Worm (Caenorhabditis elegans) whole organism, L1 larva: ENCODE results near the gene mrps-33.

Source experiments
- C04F5.9 ChIP-seq: sonication (generic microtip); optimal IDR thresholded peaks from 2 replicates; lab custom pipeline; 2016; ENCODE audit warnings: missing genetic modification characterization, missing compliant biosample characterization
- alr-1 ChIP-seq: fragments of 200-800 bp; sonication (Bioruptor generic); optimal IDR thresholded peaks from 2 replicates; lab custom pipeline; 2018; ENCODE audit warnings: borderline replicate concordance, mild to moderate bottlenecking, missing genetic modification characterization, missing compliant biosample characterization
- ceh-82 ChIP-seq, 3 experiments: fragments of 150-350 bp in 1 of 3; sonication (generic microtip) in 2 of 3; optimal IDR thresholded peaks; 2 replicates each; lab custom pipeline; 2014 to 2017; ENCODE audit warnings: missing biosample characterization in 3 of 3, missing genetic modification characterization in 3 of 3
- ces-1 ChIP-seq: fragments of 150-350 bp; optimal IDR thresholded peaks from 2 replicates; lab custom pipeline; 2014; ENCODE audit warnings: missing biosample characterization, missing genetic modification reagents, missing genetic modification characterization
- dpl-1 ChIP-seq, 3 experiments: fragments of 150-350 bp in 2 of 3; sonication (generic microtip) in 1 of 3; optimal IDR thresholded peaks; 2 replicates each; lab custom pipeline; 2014 to 2017; ENCODE audit warnings: missing biosample characterization in 3 of 3, missing genetic modification characterization in 3 of 3, missing genetic modification reagents in 3 of 3
- dsc-1 ChIP-seq: sonication (generic microtip); optimal IDR thresholded peaks from 2 replicates; lab custom pipeline; 2016; ENCODE audit warnings: mild to moderate bottlenecking, missing genetic modification characterization, missing compliant biosample characterization
- efl-1 ChIP-seq, 4 experiments: fragments of 150-350 bp; optimal IDR thresholded peaks in 3 of 4; peaks in 1 of 4; 1 replicate in 1 of 4; 2 replicates in 3 of 4; lab custom pipeline; 2014; ENCODE audit warnings: missing biosample characterization in 2 of 4, missing genetic modification characterization in 2 of 4, missing genetic modification reagents in 2 of 4
- elt-2 ChIP-seq: sonication (generic microtip); optimal IDR thresholded peaks from 2 replicates; lab custom pipeline; 2016; ENCODE audit warnings: missing genetic modification characterization, mild to moderate bottlenecking, inconsistent platforms, missing compliant biosample characterization, missing genetic modification reagents
- ets-5 ChIP-seq: fragments of 200-800 bp; sonication (Bioruptor generic); IDR thresholded peaks from 2 replicates; pipeline ENCODE4 v1.3.6; 2022; ENCODE audit warnings: missing genetic modification characterization, missing compliant biosample characterization
- fkh-10 ChIP-seq: sonication (generic microtip); optimal IDR thresholded peaks from 2 replicates; lab custom pipeline; 2017; ENCODE audit warnings: missing biosample characterization, missing genetic modification reagents, missing genetic modification characterization
- fkh-4 ChIP-seq: sonication (generic microtip); optimal IDR thresholded peaks from 2 replicates; lab custom pipeline; 2016; ENCODE audit warnings: missing compliant biosample characterization, missing genetic modification characterization, borderline replicate concordance
- fkh-8 ChIP-seq: sonication (generic microtip); optimal IDR thresholded peaks from 2 replicates; lab custom pipeline; 2016; ENCODE audit warnings: mild to moderate bottlenecking, missing genetic modification characterization, missing compliant biosample characterization
- grh-1 ChIP-seq: fragments of 200-800 bp; sonication (Bioruptor generic); IDR thresholded peaks from 2 replicates; pipeline ENCODE4 v1.3.6; 2022; ENCODE audit warnings: missing genetic modification reagents, missing genetic modification characterization, missing compliant biosample characterization
- hlh-4 ChIP-seq: sonication (generic microtip); optimal IDR thresholded peaks from 2 replicates; lab custom pipeline; 2016; ENCODE audit warnings: mild to moderate bottlenecking, missing genetic modification characterization, missing compliant biosample characterization
- hpl-2 ChIP-seq: fragments of 150-350 bp; optimal IDR thresholded peaks from 2 replicates; lab custom pipeline; 2014; ENCODE audit warnings: missing biosample characterization, missing genetic modification reagents, missing genetic modification characterization
- irx-1 ChIP-seq: sonication (generic microtip); optimal IDR thresholded peaks from 2 replicates; lab custom pipeline; 2016; ENCODE audit warnings: missing genetic modification characterization, missing compliant biosample characterization
- isw-1 ChIP-seq: fragments of 200-800 bp; sonication (Bioruptor generic); IDR thresholded peaks from 2 replicates; pipeline ENCODE4 v1.3.6; 2022; ENCODE audit warnings: missing genetic modification characterization, missing compliant biosample characterization
- lin-14 ChIP-seq: fragments of 200-800 bp; sonication (Bioruptor generic); optimal IDR thresholded peaks from 2 replicates; lab custom pipeline; 2018; ENCODE audit warnings: mild to moderate bottlenecking, missing genetic modification characterization, moderate library complexity, missing compliant biosample characterization
- lin-15B ChIP-seq: fragments of 150-350 bp; sonication (generic microtip); optimal IDR thresholded peaks from 3 replicates; lab custom pipeline; 2014; ENCODE audit warnings: missing biosample characterization, missing genetic modification characterization
- lin-35 ChIP-seq, 2 experiments: fragments of 150-350 bp; optimal IDR thresholded peaks; 2 replicates each; lab custom pipeline; 2014; ENCODE audit warnings: missing biosample characterization in 2 of 2, missing genetic modification characterization in 2 of 2, missing genetic modification reagents in 2 of 2
- lsy-2 ChIP-seq, 2 experiments: fragments of 150-350 bp; optimal IDR thresholded peaks; 2 replicates each; lab custom pipeline; 2014; ENCODE audit warnings: missing biosample characterization in 2 of 2, missing genetic modification characterization in 2 of 2
- mab-9 ChIP-seq: fragments of 200-800 bp; sonication (Bioruptor generic); IDR thresholded peaks from 2 replicates; pipeline ENCODE4 v1.3.6; 2022; ENCODE audit warnings: missing genetic modification reagents, missing genetic modification characterization, missing compliant biosample characterization
- mdl-1 ChIP-seq, 2 experiments: fragments of 150-350 bp; optimal IDR thresholded peaks; 2 replicates each; lab custom pipeline; 2014 to 2017; ENCODE audit warnings: missing biosample characterization in 2 of 2, missing genetic modification characterization in 2 of 2, inconsistent platforms in 1 of 2
- mep-1 ChIP-seq: fragments of 150-350 bp; optimal IDR thresholded peaks from 2 replicates; lab custom pipeline; 2014; ENCODE audit warnings: missing biosample characterization, missing genetic modification characterization
- nhr-12 ChIP-seq: sonication (generic microtip); optimal IDR thresholded peaks from 2 replicates; lab custom pipeline; 2017; ENCODE audit warnings: missing biosample characterization, missing genetic modification characterization
- nhr-19 ChIP-seq: fragments of 200-800 bp; sonication (Bioruptor generic); conservative IDR thresholded peaks from 2 replicates; pipeline ENCODE4 v1.3.6; 2022; ENCODE audit warnings: missing genetic modification characterization, missing compliant biosample characterization
- nhr-20 ChIP-seq: sonication (generic microtip); optimal IDR thresholded peaks from 2 replicates; lab custom pipeline; 2016; ENCODE audit warnings: mild to moderate bottlenecking, missing genetic modification characterization, missing compliant biosample characterization
- nhr-237 ChIP-seq: fragments of 150-350 bp; optimal IDR thresholded peaks from 2 replicates; lab custom pipeline; 2014; ENCODE audit warnings: missing biosample characterization, missing genetic modification characterization
- nhr-47 ChIP-seq: sonication (generic microtip); optimal IDR thresholded peaks from 2 replicates; lab custom pipeline; 2016; ENCODE audit warnings: mild to moderate bottlenecking, missing genetic modification characterization, moderate library complexity, missing compliant biosample characterization
- nhr-71 ChIP-seq: sonication (generic microtip); optimal IDR thresholded peaks from 2 replicates; lab custom pipeline; 2016; ENCODE audit warnings: mild to moderate bottlenecking, missing genetic modification characterization, moderate library complexity, missing compliant biosample characterization
- nhr-76 ChIP-seq: sonication (generic microtip); optimal IDR thresholded peaks from 2 replicates; lab custom pipeline; 2017; ENCODE audit warnings: missing biosample characterization, missing genetic modification characterization
- nhr-77 ChIP-seq: fragments of 150-350 bp; optimal IDR thresholded peaks from 2 replicates; lab custom pipeline; 2014; ENCODE audit warnings: missing biosample characterization, missing genetic modification characterization
- nhr-85 ChIP-seq: sonication (generic microtip); peaks from one replicate; lab custom pipeline; 2016; ENCODE audit warnings: missing genetic modification characterization, inconsistent platforms, missing compliant biosample characterization
- nhr-90 ChIP-seq: sonication (generic microtip); optimal IDR thresholded peaks from 2 replicates; lab custom pipeline; 2016; ENCODE audit warnings: mild to moderate bottlenecking, missing genetic modification characterization, missing compliant biosample characterization; ENCODE audit not compliant: poor library complexity
- pag-3 ChIP-seq: sonication (generic microtip); optimal IDR thresholded peaks from 2 replicates; lab custom pipeline; 2017; ENCODE audit warnings: missing genetic modification characterization, mild to moderate bottlenecking, missing compliant biosample characterization, antibody characterized with exemption, borderline replicate concordance; ENCODE audit not compliant: insufficient read depth
- rnt-1 ChIP-seq: sonication (generic microtip); optimal IDR thresholded peaks from 2 replicates; lab custom pipeline; 2016; ENCODE audit warnings: mild to moderate bottlenecking, missing genetic modification characterization, moderate library complexity, missing compliant biosample characterization
- skn-1 ChIP-seq: fragments of 150-350 bp; optimal IDR thresholded peaks from 2 replicates; lab custom pipeline; 2014; ENCODE audit warnings: missing biosample characterization, missing genetic modification characterization
- snu-23 ChIP-seq: sonication (generic microtip); optimal IDR thresholded peaks from 2 replicates; lab custom pipeline; 2016; ENCODE audit warnings: missing genetic modification characterization, missing compliant biosample characterization
- sox-4 ChIP-seq: sonication (generic microtip); optimal IDR thresholded peaks from 2 replicates; lab custom pipeline; 2016; ENCODE audit warnings: missing genetic modification characterization, missing compliant biosample characterization
- sup-37 ChIP-seq: fragments of 200-800 bp; sonication (Bioruptor generic); optimal IDR thresholded peaks from 2 replicates; lab custom pipeline; 2018; ENCODE audit warnings: mild to moderate bottlenecking, missing genetic modification characterization, missing compliant biosample characterization
- swsn-7 ChIP-seq: sonication (generic microtip); optimal IDR thresholded peaks from 2 replicates; lab custom pipeline; 2016; ENCODE audit warnings: missing genetic modification characterization, missing compliant biosample characterization
- tbx-2 ChIP-seq: sonication (generic microtip); optimal IDR thresholded peaks from 2 replicates; lab custom pipeline; 2016; ENCODE audit warnings: missing genetic modification characterization, missing compliant biosample characterization
- unc-130 ChIP-seq: fragments of 150-350 bp; optimal IDR thresholded peaks from 2 replicates; lab custom pipeline; 2017; ENCODE audit warnings: missing biosample characterization, missing genetic modification characterization, inconsistent platforms
- unc-62 ChIP-seq: fragments of 150-350 bp; optimal IDR thresholded peaks from 2 replicates; lab custom pipeline; 2014; ENCODE audit warnings: missing biosample characterization, missing genetic modification reagents, missing genetic modification characterization
- unc-86 ChIP-seq: sonication (generic microtip); optimal IDR thresholded peaks from 2 replicates; lab custom pipeline; 2016; ENCODE audit warnings: missing genetic modification characterization, missing compliant biosample characterization
- vab-15 ChIP-seq: sonication (generic microtip); optimal IDR thresholded peaks from 2 replicates; lab custom pipeline; 2017; ENCODE audit warnings: missing genotype, mild to moderate bottlenecking, missing genetic modification characterization, missing compliant biosample characterization
- xbp-1 ChIP-seq: sonication (generic microtip); optimal IDR thresholded peaks from 2 replicates; lab custom pipeline; 2016; ENCODE audit warnings: missing genetic modification characterization, missing compliant biosample characterization
- zag-1 ChIP-seq: fragments of 150-350 bp; optimal IDR thresholded peaks from 2 replicates; lab custom pipeline; 2014; ENCODE audit warnings: missing biosample characterization, missing genetic modification characterization
- zip-4 ChIP-seq: fragments of 200-800 bp; sonication (Bioruptor generic); optimal IDR thresholded peaks from 2 replicates; lab custom pipeline; 2018; ENCODE audit warnings: mild to moderate bottlenecking, missing genetic modification characterization, moderate library complexity, missing compliant biosample characterization

The mrps-33 gene

DNA sequence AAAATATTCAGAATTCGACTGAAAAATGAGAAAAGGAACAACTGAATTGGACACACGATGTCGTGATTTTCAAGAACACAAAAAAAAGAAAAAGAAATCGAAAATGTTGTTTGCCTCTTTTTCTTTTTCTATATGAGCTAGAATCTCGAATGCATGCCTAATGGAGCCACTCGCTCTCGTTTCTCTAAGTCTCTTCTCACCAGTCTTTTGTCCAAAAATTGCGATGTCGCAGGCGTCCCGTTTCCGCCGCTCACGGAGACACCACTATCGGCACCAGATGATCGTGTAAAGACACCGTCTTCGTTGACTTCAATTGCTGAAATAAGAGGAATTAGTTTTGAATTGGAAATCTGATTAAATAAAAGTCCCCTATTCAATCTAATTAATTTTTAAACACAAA, 18.8 kb upstream of the mrps-33 start:
- TF ChIP-seq nhr-76: no peak
- TF ChIP-seq dsc-1: no peak
- peak; percentile 56 for TF ChIP-seq nhr-71
- TF ChIP-seq efl-1 (optimal IDR thresholded peaks at IDR 0.05; lab: Kevin White, UChicago): peak; percentile 38 to 50
- TF ChIP-seq efl-1 (GFP tag; optimal IDR thresholded peaks at IDR 0.05 in 1 of 2; lab: Kevin White, UChicago): peak in 1 of 2 experiments; percentile 13
- TF ChIP-seq nhr-47 (tag; lab: Kevin White, UChicago): peak; percentile 54
- peak; percentile 31; the same call in 1 of the 2 replicates for TF ChIP-seq isw-1 (GFP tag; lab: Robert Waterston, UW)
- TF ChIP-seq alr-1 (tag; lab: Kevin White, UChicago): no peak
- no peak for TF ChIP-seq unc-62 (GFP tag; lab: Kevin White, UChicago)
- peak in 1 of 3 experiments; percentile 28 for TF ChIP-seq dpl-1 (GFP tag; optimal IDR thresholded peaks at IDR 0.05; lab: Kevin White, UChicago)
- TF ChIP-seq skn-1: peak; percentile 17
- peak; percentile 84 for TF ChIP-seq lin-14 (GFP tag; lab: Kevin White, UChicago)
- TF ChIP-seq nhr-19 (GFP tag; lab: Robert Waterston, UW): no peak
- peak; percentile 2 to 65 (median 26) for TF ChIP-seq ceh-82 (tag; optimal IDR thresholded peaks at IDR 0.05; lab: Kevin White, UChicago)
- TF ChIP-seq zag-1: no peak
- TF ChIP-seq elt-2 (tag; lab: Kevin White, UChicago): no peak
- no peak for TF ChIP-seq sup-37 (GFP tag; lab: Kevin White, UChicago)
- no peak for TF ChIP-seq vab-15
- peak; percentile 5 for TF ChIP-seq mep-1 (tag; lab: Kevin White, UChicago)
- no peak for TF ChIP-seq fkh-4 (tag; lab: Kevin White, UChicago)
- TF ChIP-seq fkh-10 (GFP tag; lab: Kevin White, UChicago): peak; percentile 40
- TF ChIP-seq xbp-1 (tag; lab: Kevin White, UChicago): peak; percentile 4
- no peak for TF ChIP-seq nhr-90
- TF ChIP-seq mab-9 (GFP tag; lab: Robert Waterston, UW): no peak
- no peak for TF ChIP-seq tbx-2 (tag; lab: Kevin White, UChicago)
- TF ChIP-seq nhr-237: no peak
- peak; percentile 34 for TF ChIP-seq rnt-1 (tag; lab: Kevin White, UChicago)
- peak; percentile 47 for TF ChIP-seq unc-86 (tag; lab: Kevin White, UChicago)
- TF ChIP-seq swsn-7 (tag; lab: Kevin White, UChicago): peak; percentile 42
- TF ChIP-seq snu-23 (GFP tag; lab: Kevin White, UChicago): peak; percentile 21
- TF ChIP-seq lsy-2 (tag; optimal IDR thresholded peaks at IDR 0.05; lab: Kevin White, UChicago): peak; percentile 4 to 50
- no peak for TF ChIP-seq ets-5
- peak; percentile 57 for TF ChIP-seq fkh-8 (tag; lab: Kevin White, UChicago)
- no peak for TF ChIP-seq ces-1 (GFP tag; lab: Kevin White, UChicago)
- no peak for TF ChIP-seq sox-4 (tag; lab: Kevin White, UChicago)
- TF ChIP-seq nhr-20 (tag; lab: Kevin White, UChicago): no peak
- no peak for TF ChIP-seq unc-130 (tag; lab: Kevin White, UChicago)
- no peak for TF ChIP-seq hlh-4 (tag; lab: Kevin White, UChicago)
- no peak for TF ChIP-seq hpl-2 (GFP tag; lab: Kevin White, UChicago)
- peak in 1 of 2 experiments; percentile 43 for TF ChIP-seq lin-35 (GFP tag; optimal IDR thresholded peaks at IDR 0.05; lab: Kevin White, UChicago)
- TF ChIP-seq irx-1: peak; percentile 43

DNA sequence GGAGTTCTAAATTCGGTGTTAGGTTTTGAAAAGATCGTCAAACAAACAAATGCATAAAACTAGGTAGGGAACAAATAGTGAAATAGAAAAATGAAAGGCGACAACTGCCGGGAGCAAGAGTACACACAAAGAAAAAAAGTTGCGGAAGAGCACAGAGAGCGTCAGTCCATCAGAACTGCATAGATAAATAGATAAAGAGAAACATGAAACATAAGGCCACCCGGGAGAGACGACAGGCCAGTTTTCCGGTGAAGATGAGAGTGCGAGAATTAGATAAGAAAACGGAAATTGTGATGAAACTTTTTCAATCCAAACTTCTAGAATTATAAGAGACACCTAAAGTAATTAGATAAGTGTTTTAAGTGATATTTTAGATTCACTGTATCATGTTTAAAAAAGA, 17.9 kb upstream of the mrps-33 start:
- TF ChIP-seq snu-23 (GFP tag; lab: Kevin White, UChicago) (peak; percentile 25), mdl-1 (tag; optimal IDR thresholded peaks at IDR 0.05; lab: Kevin White, UChicago) (no peak), zip-4 (GFP tag; lab: Kevin White, UChicago) (no peak), fkh-8 (tag; lab: Kevin White, UChicago) (no peak), nhr-12 (tag; lab: Kevin White, UChicago) (no peak), pag-3 (tag; lab: Kevin White, UChicago) (no peak), nhr-85 (no peak), efl-1 (optimal IDR thresholded peaks at IDR 0.05; lab: Kevin White, UChicago) (peak in 1 of 2 experiments; percentile 12), efl-1 (GFP tag; optimal IDR thresholded peaks at IDR 0.05 in 1 of 2; lab: Kevin White, UChicago) (no peak), vab-15 (no peak), ces-1 (GFP tag; lab: Kevin White, UChicago) (no peak), dpl-1 (GFP tag; optimal IDR thresholded peaks at IDR 0.05; lab: Kevin White, UChicago) (no peak), lin-15B (no peak), C04F5.9 (tag; lab: Kevin White, UChicago) (no peak), nhr-76 (no peak), grh-1 (GFP tag; lab: Robert Waterston, UW) (no peak), nhr-77 (no peak), sup-37 (GFP tag; lab: Kevin White, UChicago) (no peak), lsy-2 (tag; optimal IDR thresholded peaks at IDR 0.05; lab: Kevin White, UChicago) (peak in 1 of 2 experiments; percentile 38), elt-2 (tag; lab: Kevin White, UChicago) (peak; percentile 69), zag-1 (no peak), unc-130 (tag; lab: Kevin White, UChicago) (peak; percentile 31), unc-86 (tag; lab: Kevin White, UChicago) (no peak), nhr-237 (no peak), rnt-1 (tag; lab: Kevin White, UChicago) (peak; percentile 33)
